Worm (Caenorhabditis elegans) whole organism, young adult: ENCODE results near the gene C08D8.1.

ENCODE experiments used
- C17E4.6 ChIP-seq: fragments of 200-800 bp; sonication (Bioruptor generic); IDR thresholded peaks from 2 replicates; pipeline ENCODE4 v1.3.6; 2022; ENCODE audit warnings: missing genetic modification reagents, missing genetic modification characterization, missing compliant biosample characterization
- F10E7.11 ChIP-seq: sonication (generic microtip); optimal IDR thresholded peaks from 2 replicates; lab custom pipeline; 2017; ENCODE audit warnings: mild to moderate bottlenecking, missing genetic modification characterization, moderate library complexity, missing compliant biosample characterization
- atf-7 ChIP-seq: sonication (generic microtip); optimal IDR thresholded peaks from 2 replicates; lab custom pipeline; 2017; ENCODE audit warnings: mild to moderate bottlenecking, missing genetic modification characterization, missing compliant biosample characterization
- dpl-1 ChIP-seq: fragments of 150-350 bp; optimal IDR thresholded peaks from 2 replicates; lab custom pipeline; 2014; ENCODE audit warnings: missing biosample characterization, missing genetic modification reagents, missing genetic modification characterization
- ets-4 ChIP-seq: fragments of 200-800 bp; sonication (Bioruptor generic); optimal IDR thresholded peaks from 2 replicates; lab custom pipeline; 2018; ENCODE audit warnings: mild to moderate bottlenecking, missing genetic modification characterization, missing compliant biosample characterization
- hmg-1.2 ChIP-seq: fragments of 200-800 bp; sonication (Bioruptor generic); IDR thresholded peaks from 2 replicates; pipeline ENCODE4 v1.3.6; 2022; ENCODE audit warnings: missing genetic modification reagents, missing genetic modification characterization, missing compliant biosample characterization
- nhr-90 ChIP-seq: sonication (generic microtip); optimal IDR thresholded peaks from 2 replicates; lab custom pipeline; 2016; ENCODE audit warnings: missing genotype, mild to moderate bottlenecking, missing genetic modification characterization, missing compliant biosample characterization
- pha-4 ChIP-seq: fragments of 150-350 bp; sonication (generic microtip); optimal IDR thresholded peaks from 2 replicates; lab custom pipeline; 2014; ENCODE audit warnings: missing biosample characterization, missing genetic modification reagents, missing genetic modification characterization
- tlf-1 ChIP-seq: fragments of 200-800 bp; sonication (Bioruptor generic); optimal IDR thresholded peaks from 2 replicates; lab custom pipeline; 2018; ENCODE audit warnings: mild to moderate bottlenecking, missing genetic modification characterization, missing compliant biosample characterization
- ztf-18 ChIP-seq: sonication (generic microtip); optimal IDR thresholded peaks from 2 replicates; lab custom pipeline; 2016; ENCODE audit warnings: missing genotype, mild to moderate bottlenecking, missing genetic modification characterization, missing compliant biosample characterization
- ztf-26 ChIP-seq: sonication (generic microtip); optimal IDR thresholded peaks from 2 replicates; lab custom pipeline; 2017; ENCODE audit warnings: missing genetic modification characterization, missing compliant biosample characterization

DNA sequence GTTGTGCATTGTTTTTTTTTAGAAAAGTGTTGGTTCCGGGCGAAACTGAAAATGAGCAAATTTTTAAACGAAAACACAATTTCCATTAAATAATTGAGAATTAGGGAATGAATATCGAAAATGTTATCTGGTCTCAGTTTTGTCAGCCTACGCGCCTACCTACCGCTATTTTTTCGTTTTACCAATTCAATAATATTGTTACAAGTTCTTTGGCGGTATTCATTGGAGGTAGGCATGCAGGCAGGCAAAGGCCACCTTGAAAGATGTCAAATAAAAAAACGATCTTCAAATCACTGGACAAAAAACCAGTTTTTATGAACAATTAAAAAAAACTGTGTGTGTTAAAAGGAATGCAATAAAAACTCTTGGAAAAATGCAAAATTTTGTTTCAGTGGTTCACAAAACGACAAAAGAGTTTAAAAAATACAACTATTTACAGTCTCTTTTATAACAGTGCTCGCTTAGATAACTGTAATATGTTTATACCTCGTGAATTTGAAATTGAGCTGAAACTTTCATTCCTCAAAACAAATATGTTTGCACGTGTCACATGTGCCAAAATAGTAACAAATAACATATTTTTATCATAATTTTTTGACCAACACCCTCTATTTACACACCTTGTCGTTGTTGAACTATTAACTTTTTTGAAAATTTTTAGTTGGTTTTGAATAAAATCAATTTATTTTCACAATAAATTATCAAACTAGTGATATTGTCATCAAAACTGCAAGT lies 40.9 kb upstream of the C08D8.1 start, which contains the start of gene W02D7.11:
- TF ChIP-seq nhr-90 (tag; lab: Kevin White, UChicago) = no peak
- TF ChIP-seq ets-4 (GFP tag; lab: Kevin White, UChicago) = no peak
- no peak for TF ChIP-seq ztf-26 (tag; lab: Kevin White, UChicago)
- no peak for TF ChIP-seq C17E4.6 (GFP tag; lab: Robert Waterston, UW)
- TF ChIP-seq ztf-18 (tag; lab: Kevin White, UChicago) = no peak
- no peak for TF ChIP-seq atf-7
- no peak for TF ChIP-seq hmg-1.2 (GFP tag; lab: Robert Waterston, UW)
- no peak for TF ChIP-seq pha-4 (tag; lab: Kevin White, UChicago)
- no peak for TF ChIP-seq tlf-1 (GFP tag; lab: Kevin White, UChicago)
- no peak for TF ChIP-seq dpl-1
- no peak for TF ChIP-seq F10E7.11
